Fruit fly (Drosophila melanogaster): ENCODE measurements around the gene dachs.

Gene dachs

dm6 chr2L:8478911-8479706 lies 12.5 kb downstream of the dachs start:
- no peak for TF ChIP-seq CTCF (optimal IDR thresholded peaks at IDR 0.05)
- no peak for TF ChIP-seq CG8478 (optimal IDR thresholded peaks at IDR 0.05)

dm6 chr2L:8480825-8481224 lies 14.2 kb downstream of the dachs start:
- TF ChIP-seq CG8478 (optimal IDR thresholded peaks at IDR 0.05) (no peak), CTCF (optimal IDR thresholded peaks at IDR 0.05) (no peak)

- TF ChIP-seq CG8478 (optimal IDR thresholded peaks at IDR 0.05) = no peak
- TF ChIP-seq CTCF (optimal IDR thresholded peaks at IDR 0.05) = no peak
Observed at dm6 chr2L:8481623-8482424, 15.2 kb downstream of the dachs start, which contains the start of gene CG43796. Gene CG43796 (plus strand): TSS chr2L:8482374.

- TF ChIP-seq CTCF (optimal IDR thresholded peaks at IDR 0.05) (peak; percentile 71 to 86), CG8478 (optimal IDR thresholded peaks at IDR 0.05) (no peak)
Observed at dm6 chr2L:8485562-8485961, 18.9 kb downstream of the dachs start.

dm6 chr2L:8488735-8489134 lies 22.1 kb downstream of the dachs start, which contains the start of gene CG13088:
Gene CG13088 (plus strand): TSS chr2L:8488981.
- TF ChIP-seq CG8478 (optimal IDR thresholded peaks at IDR 0.05) = no peak
- peak in 1 of 2 experiments; percentile 10 for TF ChIP-seq CTCF (optimal IDR thresholded peaks at IDR 0.05)

dm6 chr2L:8490439-8490838 lies 23.8 kb downstream of the dachs start, which contains the start of gene CG43400:
Gene CG43400 (plus strand): TSS chr2L:8490739.
- no peak for TF ChIP-seq CG8478 (optimal IDR thresholded peaks at IDR 0.05)
- TF ChIP-seq CTCF (optimal IDR thresholded peaks at IDR 0.05) = no peak

dm6 chr2L:8496269-8496668 lies 29.7 kb downstream of the dachs start, which contains the start of gene Bace:
Gene Bace (minus strand): TSS chr2L:8496307.
- TF ChIP-seq CTCF (optimal IDR thresholded peaks at IDR 0.05) = no peak
- TF ChIP-seq CG8478 (optimal IDR thresholded peaks at IDR 0.05) = no peak

dm6 chr2L:8506729-8507128 lies 40.1 kb downstream of the dachs start, which contains the start of gene Dh31:
Gene Dh31 (minus strand): TSS chr2L:8506845.
- no peak for TF ChIP-seq CTCF (optimal IDR thresholded peaks at IDR 0.05)
- TF ChIP-seq CG8478 (optimal IDR thresholded peaks at IDR 0.05) = no peak

- TF ChIP-seq CTCF (optimal IDR thresholded peaks at IDR 0.05) = peak; percentile 63 to 66
- TF ChIP-seq CG8478 (optimal IDR thresholded peaks at IDR 0.05) = no peak
Observed at dm6 chr2L:8511723-8512122, 45.1 kb downstream of the dachs start, which contains the start of gene CG13096. Gene CG13096 (minus strand): TSS chr2L:8511866.

dm6 chr2L:8514748-8515147 lies 48.1 kb downstream of the dachs start, which contains the start of the genes CG13097 and PIG-U:
Gene CG13097 (minus strand): TSS chr2L:8514868.
Gene PIG-U (plus strand): TSS chr2L:8515096.
- TF ChIP-seq CG8478 (optimal IDR thresholded peaks at IDR 0.05) (no peak), CTCF (optimal IDR thresholded peaks at IDR 0.05) (no peak)

dm6 chr2L:8517256-8517694 lies 50.7 kb downstream of the dachs start, which contains the start of the genes mRpL51 and Uba4:
Gene mRpL51 (minus strand): TSS chr2L:8517380.
Gene Uba4 (plus strand): TSS chr2L:8517411.
- TF ChIP-seq CG8478 (optimal IDR thresholded peaks at IDR 0.05) (no peak), CTCF (optimal IDR thresholded peaks at IDR 0.05) (no peak)

dm6 chr2L:8519390-8519789 lies 52.8 kb downstream of the dachs start, which contains the start of gene Sgp:
Gene Sgp (plus strand): TSS chr2L:8519690.
- no peak for TF ChIP-seq CG8478 (optimal IDR thresholded peaks at IDR 0.05)

- TF ChIP-seq CG8478 (optimal IDR thresholded peaks at IDR 0.05) (no peak), CTCF (optimal IDR thresholded peaks at IDR 0.05) (no peak)
Observed at dm6 chr2L:8521724-8522309, 55.2 kb downstream of the dachs start, which contains the start of gene Acer. Gene Acer (plus strand): TSS chr2L:8521933.

- TF ChIP-seq CG8478 (optimal IDR thresholded peaks at IDR 0.05) = no peak
- TF ChIP-seq CTCF (optimal IDR thresholded peaks at IDR 0.05) = no peak
Observed at dm6 chr2L:8522781-8523180, 56.2 kb downstream of the dachs start.

dm6 chr2L:8525000-8525399 lies 58.4 kb downstream of the dachs start:
- TF ChIP-seq CG8478 (optimal IDR thresholded peaks at IDR 0.05) (no peak), CTCF (optimal IDR thresholded peaks at IDR 0.05) (no peak)
